Fruit fly (Drosophila melanogaster) whole organism, embryonic: ENCODE results near the gene CG14125.

Experiments
- Adf1 ChIP-seq: fragments of 200-800 bp; sonication (Bioruptor generic); IDR thresholded peaks from 2 replicates; pipeline ENCODE4 v1.3.6; 2022; ENCODE audit warnings: missing biosample characterization, missing genetic modification characterization
- CG11093 ChIP-seq: fragments of 200-800 bp; sonication (Bioruptor generic); IDR thresholded peaks from 3 replicates; pipeline ENCODE4 v1.3.6; 2022; ENCODE audit warnings: missing biosample characterization, missing genetic modification characterization
- CG13296 ChIP-seq: fragments of 200-800 bp; sonication (Bioruptor generic); optimal IDR thresholded peaks from 3 replicates; lab custom pipeline; 2018; ENCODE audit warnings: missing biosample characterization, mild to moderate bottlenecking, missing genetic modification characterization
- CG14667 ChIP-seq: fragments of 200-800 bp; sonication (Bioruptor generic); IDR thresholded peaks from 2 replicates; pipeline ENCODE4 v1.3.6; 2022; ENCODE audit warnings: missing biosample characterization, missing genetic modification characterization
- CG16863 ChIP-seq: fragments of 200-800 bp; sonication (Bioruptor generic); optimal IDR thresholded peaks from 3 replicates; lab custom pipeline; 2016; ENCODE audit warnings: missing biosample characterization, missing genetic modification characterization
- CG17328 ChIP-seq: fragments of 200-800 bp; sonication (Bioruptor generic); IDR thresholded peaks from 2 replicates; pipeline ENCODE4 v1.3.6; 2022; ENCODE audit warnings: missing biosample characterization, missing genetic modification characterization
- CG17829 ChIP-seq: fragments of 200-800 bp; optimal IDR thresholded peaks from 2 replicates; lab custom pipeline; 2019; ENCODE audit warnings: missing biosample characterization, mild to moderate bottlenecking, missing genetic modification characterization, moderate library complexity
- CG18619 ChIP-seq: fragments of 200-800 bp; sonication (Bioruptor generic); optimal IDR thresholded peaks from 3 replicates; lab custom pipeline; 2017; ENCODE audit warnings: missing biosample characterization, mild to moderate bottlenecking, missing genetic modification characterization
- CG2120 ChIP-seq: fragments of 200-800 bp; sonication (Bioruptor generic); optimal IDR thresholded peaks from 3 replicates; lab custom pipeline; 2016; ENCODE audit warnings: missing biosample characterization, missing genetic modification characterization
- CG2199 ChIP-seq: fragments of 200-800 bp; sonication (Bioruptor generic); IDR thresholded peaks from 3 replicates; pipeline ENCODE4 v1.3.6; 2022; ENCODE audit warnings: missing biosample characterization, missing genetic modification characterization
- CG2875 ChIP-seq: fragments of 200-800 bp; sonication (Bioruptor generic); optimal IDR thresholded peaks from 2 replicates; lab custom pipeline; 2017; ENCODE audit warnings: missing biosample characterization, mild to moderate bottlenecking, missing genetic modification characterization, missing genetic modification reagents
- CG30403 ChIP-seq: fragments of 200-800 bp; sonication (Bioruptor generic); optimal IDR thresholded peaks from 3 replicates; lab custom pipeline; 2016; ENCODE audit warnings: missing biosample characterization, missing genetic modification characterization
- CG32532 ChIP-seq: fragments of 200-800 bp; sonication (Bioruptor generic); IDR thresholded peaks from 2 replicates; pipeline ENCODE4 v1.3.6; 2022; ENCODE audit warnings: missing biosample characterization, missing genetic modification characterization
- CG3407 ChIP-seq: fragments of 200-800 bp; sonication (Bioruptor generic); optimal IDR thresholded peaks from 2 replicates; lab custom pipeline; 2018; ENCODE audit warnings: missing biosample characterization, mild to moderate bottlenecking, missing genetic modification characterization
- CG3838 ChIP-seq: fragments of 200-800 bp; sonication (Bioruptor generic); optimal IDR thresholded peaks from 3 replicates; lab custom pipeline; 2016; ENCODE audit warnings: missing biosample characterization, missing genetic modification characterization
- CG7928 ChIP-seq: fragments of 200-800 bp; sonication (Bioruptor generic); optimal IDR thresholded peaks from 2 replicates; lab custom pipeline; 2017; ENCODE audit warnings: missing biosample characterization, mild to moderate bottlenecking, missing genetic modification characterization
- CG8281 ChIP-seq: fragments of 200-800 bp; sonication (Bioruptor generic); optimal IDR thresholded peaks from 2 replicates; lab custom pipeline; 2018; ENCODE audit warnings: missing biosample characterization, mild to moderate bottlenecking, missing genetic modification characterization, moderate library complexity
- CG8359 ChIP-seq: fragments of 200-800 bp; sonication (Bioruptor generic); optimal IDR thresholded peaks from 2 replicates; lab custom pipeline; 2017; ENCODE audit warnings: missing biosample characterization, mild to moderate bottlenecking, missing genetic modification characterization, borderline replicate concordance
- CG9609 ChIP-seq: fragments of 200-800 bp; sonication (Bioruptor generic); optimal IDR thresholded peaks from 3 replicates; lab custom pipeline; 2016; ENCODE audit warnings: missing biosample characterization, missing genetic modification characterization
- CTCF ChIP-seq: fragments of 200-800 bp; sonication (Bioruptor generic); optimal IDR thresholded peaks from 2 replicates; lab custom pipeline; 2017; ENCODE audit warnings: missing biosample characterization, mild to moderate bottlenecking, missing genetic modification characterization, moderate library complexity
- Dll ChIP-seq: fragments of 200-800 bp; sonication (Bioruptor generic); IDR thresholded peaks from 4 replicates; pipeline ENCODE4 v1.3.6; 2022; ENCODE audit warnings: missing biosample characterization, missing genetic modification characterization; ENCODE audit not compliant: partially characterized antibody
- E2f2 ChIP-seq: fragments of 200-800 bp; sonication (Bioruptor generic); IDR thresholded peaks from 2 replicates; pipeline ENCODE4 v1.3.6; 2022; ENCODE audit warnings: missing biosample characterization, missing genetic modification characterization
- GATAe ChIP-seq: fragments of 200-800 bp; sonication (Bioruptor generic); conservative IDR thresholded peaks from 2 replicates; pipeline ENCODE4 v1.3.6; 2022; ENCODE audit warnings: missing biosample characterization, missing genetic modification characterization
- H2.0 ChIP-seq: fragments of 200-800 bp; sonication (Bioruptor generic); IDR thresholded peaks from 2 replicates; pipeline ENCODE4 v1.3.6; 2022; ENCODE audit warnings: missing biosample characterization, missing genetic modification characterization
- HLH4C ChIP-seq: fragments of 200-800 bp; sonication (Bioruptor generic); IDR thresholded peaks from 3 replicates; pipeline ENCODE4 v1.3.6; 2022; ENCODE audit warnings: missing biosample characterization, missing genetic modification characterization; ENCODE audit not compliant: partially characterized antibody
- Hand ChIP-seq: fragments of 200-800 bp; sonication (Bioruptor generic); optimal IDR thresholded peaks from 2 replicates; lab custom pipeline; 2017; ENCODE audit warnings: mild to moderate bottlenecking, missing biosample characterization, missing genetic modification reagents, missing genetic modification characterization
- Hr3 ChIP-seq: fragments of 200-800 bp; sonication (Bioruptor generic); optimal IDR thresholded peaks from 3 replicates; lab custom pipeline; 2016; ENCODE audit warnings: missing biosample characterization, missing genetic modification characterization
- Jarid2 ChIP-seq: fragments of 200-800 bp; sonication (Bioruptor generic); optimal IDR thresholded peaks from 3 replicates; lab custom pipeline; 2017; ENCODE audit warnings: mild to moderate bottlenecking, missing biosample characterization, missing genetic modification reagents, missing genetic modification characterization
- Lhr ChIP-seq: fragments of 200-800 bp; sonication (Bioruptor generic); optimal IDR thresholded peaks from 3 replicates; lab custom pipeline; 2017; ENCODE audit warnings: mild to moderate bottlenecking, missing biosample characterization, missing genetic modification reagents, missing genetic modification characterization
- Max ChIP-seq: fragments of 200-800 bp; sonication (Bioruptor generic); optimal IDR thresholded peaks from 2 replicates; lab custom pipeline; 2016; ENCODE audit warnings: missing biosample characterization, mild to moderate bottlenecking, missing genetic modification characterization
- Oaz ChIP-seq: fragments of 200-800 bp; sonication (Bioruptor generic); IDR thresholded peaks from 2 replicates; pipeline ENCODE4 v1.3.6; 2022; ENCODE audit warnings: missing biosample characterization, missing genetic modification characterization
- ac ChIP-seq: fragments of 200-800 bp; sonication (Bioruptor generic); optimal IDR thresholded peaks from 3 replicates; lab custom pipeline; 2017; ENCODE audit warnings: missing biosample characterization, mild to moderate bottlenecking, missing genetic modification characterization
- ap ChIP-seq: fragments of 200-800 bp; sonication (Bioruptor generic); IDR thresholded peaks from 2 replicates; pipeline ENCODE4 v1.3.6; 2022; ENCODE audit warnings: missing biosample characterization, missing genetic modification characterization
- ato ChIP-seq: fragments of 200-800 bp; sonication (Bioruptor generic); IDR thresholded peaks from 2 replicates; pipeline ENCODE4 v1.3.6; 2022; ENCODE audit warnings: missing biosample characterization, missing genetic modification characterization; ENCODE audit not compliant: partially characterized antibody
- cas ChIP-seq: fragments of 200-800 bp; sonication (Bioruptor generic); IDR thresholded peaks from 2 replicates; pipeline ENCODE4 v1.3.6; 2022; ENCODE audit warnings: missing biosample characterization, missing genetic modification characterization
- chinmo ChIP-seq: fragments of 200-800 bp; sonication (Bioruptor generic); IDR thresholded peaks from 4 replicates; pipeline ENCODE4 v1.3.6; 2022; ENCODE audit warnings: missing biosample characterization, missing genetic modification characterization; ENCODE audit not compliant: partially characterized antibody
- da ChIP-seq: fragments of 200-800 bp; sonication (Bioruptor generic); optimal IDR thresholded peaks from 2 replicates; lab custom pipeline; 2016; ENCODE audit warnings: missing biosample characterization, missing genetic modification characterization
- dati ChIP-seq: fragments of 200-800 bp; sonication (Bioruptor generic); IDR thresholded peaks from 2 replicates; pipeline ENCODE4 v1.3.6; 2022; ENCODE audit warnings: missing biosample characterization, missing genetic modification characterization
- dpn ChIP-seq, 2 experiments: fragments of 200-800 bp; sonication (Bioruptor generic); optimal IDR thresholded peaks; 3 replicates each; lab custom pipeline; 2016; ENCODE audit warnings: missing biosample characterization in 2 of 2, missing genetic modification characterization in 2 of 2
- fd96Cb ChIP-seq: fragments of 200-800 bp; sonication (Bioruptor generic); optimal IDR thresholded peaks from 2 replicates; lab custom pipeline; 2018; ENCODE audit warnings: missing biosample characterization, mild to moderate bottlenecking, missing genetic modification characterization, moderate library complexity
- fu2 ChIP-seq: fragments of 200-800 bp; sonication (Bioruptor generic); optimal IDR thresholded peaks from 2 replicates; lab custom pipeline; 2016; ENCODE audit warnings: missing biosample characterization, missing genetic modification characterization
- kay ChIP-seq: fragments of 200-800 bp; sonication (Bioruptor generic); optimal IDR thresholded peaks from 2 replicates; lab custom pipeline; 2016; ENCODE audit warnings: missing biosample characterization, missing genetic modification characterization
- knrl ChIP-seq: fragments of 200-800 bp; sonication (Bioruptor generic); IDR thresholded peaks from 3 replicates; pipeline ENCODE4 v1.3.6; 2022; ENCODE audit warnings: missing biosample characterization, missing genetic modification characterization; ENCODE audit not compliant: partially characterized antibody
- maf-S ChIP-seq: fragments of 200-800 bp; sonication (Bioruptor generic); optimal IDR thresholded peaks from 2 replicates; lab custom pipeline; 2016; ENCODE audit warnings: missing biosample characterization, missing genetic modification characterization
- prd ChIP-seq, 3 experiments: fragments of >200 bp in 2 of 3; fragments of 200-800 bp in 1 of 3; sonication (Bioruptor generic) in 1 of 3; optimal IDR thresholded peaks in 2 of 3; IDR thresholded peaks in 1 of 3; 2 replicates in 2 of 3; 3 replicates in 1 of 3; pipeline versions ENCODE4 v1.3.6 to Lab custom; 2017 to 2022; ENCODE audit warnings: missing biosample characterization in 1 of 3, missing genetic modification characterization in 1 of 3
- sima ChIP-seq: fragments of 200-800 bp; sonication (Bioruptor generic); optimal IDR thresholded peaks from 2 replicates; lab custom pipeline; 2016; ENCODE audit warnings: missing biosample characterization, missing genetic modification characterization
- slp2 ChIP-seq: fragments of 200-800 bp; sonication (Bioruptor generic); optimal IDR thresholded peaks from 2 replicates; lab custom pipeline; 2016; ENCODE audit warnings: missing biosample characterization, missing genetic modification characterization
- zen ChIP-seq: fragments of 200-800 bp; sonication (Bioruptor generic); optimal IDR thresholded peaks from 3 replicates; lab custom pipeline; 2018; ENCODE audit warnings: missing biosample characterization, mild to moderate bottlenecking, missing genetic modification characterization, moderate library complexity

The CG14125 gene

DNA sequence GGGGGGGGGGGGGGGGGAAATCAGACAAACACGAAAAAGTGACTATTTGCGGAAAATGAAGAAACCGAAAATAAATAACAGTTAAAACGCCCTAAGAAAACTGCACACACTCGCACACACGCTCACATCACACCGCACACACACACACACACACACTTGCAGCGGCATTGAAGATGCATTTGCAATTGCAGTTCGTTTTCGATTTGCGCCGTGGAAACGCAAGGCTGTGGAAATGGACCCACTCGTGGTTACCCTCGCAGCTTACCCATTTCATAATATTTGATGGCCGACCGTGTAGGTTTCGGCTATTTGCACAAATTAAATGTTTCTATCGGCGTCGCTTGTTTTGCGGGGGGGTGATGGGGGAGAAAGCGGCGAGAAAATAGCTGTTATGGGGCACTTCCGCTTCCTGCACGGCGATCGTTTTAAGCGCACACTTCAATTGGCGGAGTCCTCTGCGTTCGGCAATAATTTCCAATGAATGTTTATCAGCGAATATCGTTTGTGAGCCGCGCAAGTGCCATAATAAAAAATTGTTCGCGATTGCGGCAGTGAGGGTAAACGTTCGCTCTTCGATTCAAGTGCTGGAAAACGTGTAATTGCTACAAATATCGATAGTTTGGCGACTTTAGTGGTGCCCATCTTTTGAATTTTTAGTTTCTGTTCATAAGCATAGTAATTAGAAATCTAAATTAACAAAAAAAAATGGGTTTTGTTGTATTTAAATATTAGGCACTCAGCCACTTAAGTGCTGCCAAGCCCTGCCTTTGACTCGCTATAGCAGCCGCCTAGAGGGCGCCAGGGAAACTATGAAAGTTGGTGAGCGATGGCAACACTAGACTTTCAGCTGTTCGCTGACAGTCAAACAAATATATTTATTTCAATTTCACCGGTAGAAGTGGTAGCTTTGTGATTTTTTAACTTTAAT is 27.9 kb downstream of the CG14125 start, which contains the start of the genes Pop2 and CG6928 (continued):
- peak; percentile 71 for TF ChIP-seq zen (tag; lab: Kevin White, UChicago)
- TF ChIP-seq ac (GFP tag; lab: Kevin White, UChicago): peak; percentile 21
- peak; percentile 80 for TF ChIP-seq slp2
- peak; percentile 68; the same call in 1 of the 2 replicates for TF ChIP-seq ap (GFP tag; lab: Robert Waterston, UW)
- peak; percentile 77 for TF ChIP-seq Max (GFP tag; lab: Kevin White, UChicago)
- peak; percentile 86 for TF ChIP-seq CG30403 (GFP tag; lab: Kevin White, UChicago)
- peak; percentile 83 for TF ChIP-seq Hr3 (GFP tag; lab: Kevin White, UChicago)
- peak; percentile 75 for TF ChIP-seq CG32532 (GFP tag; lab: Robert Waterston, UW)
- TF ChIP-seq CG7928 (GFP tag; lab: Kevin White, UChicago): peak; percentile 79
- TF ChIP-seq H2.0 (GFP tag; lab: Robert Waterston, UW): peak; percentile 60
- peak; percentile 51 for TF ChIP-seq Adf1 (GFP tag; lab: Robert Waterston, UW)
- peak; percentile 79 to 88 for TF ChIP-seq dpn (GFP tag; optimal IDR thresholded peaks at IDR 0.05; lab: Kevin White, UChicago)
- peak; percentile 83 for TF ChIP-seq CG9609
- TF ChIP-seq CG14667 (GFP tag; lab: Robert Waterston, UW): peak; percentile 56
- peak; percentile 83 for TF ChIP-seq fu2 (GFP tag; lab: Kevin White, UChicago)
- TF ChIP-seq CG11093 (GFP tag; lab: Robert Waterston, UW): peak; percentile 48; the same call in 2 of the 3 replicates
- TF ChIP-seq Dll (GFP tag; lab: Robert Waterston, UW): peak; percentile 95
- peak; percentile 97 for TF ChIP-seq CTCF (GFP tag; lab: Kevin White, UChicago)
- TF ChIP-seq CG13296 (GFP tag; lab: Kevin White, UChicago): no peak
- TF ChIP-seq fd96Cb (tag; lab: Kevin White, UChicago): peak; percentile 52
- no peak for TF ChIP-seq CG2875 (GFP tag; lab: Kevin White, UChicago)
- peak; percentile 24 for TF ChIP-seq sima
- TF ChIP-seq chinmo (GFP tag; lab: Robert Waterston, UW): peak; percentile 82
- TF ChIP-seq maf-S (GFP tag; lab: Kevin White, UChicago): peak; percentile 82
- TF ChIP-seq kay (GFP tag; lab: Kevin White, UChicago): peak; percentile 64
- TF ChIP-seq GATAe: no peak
- peak; percentile 58 for TF ChIP-seq CG17829
- TF ChIP-seq CG18619 (GFP tag; lab: Kevin White, UChicago): peak; percentile 29
- no peak for TF ChIP-seq CG3838
- TF ChIP-seq CG17328 (GFP tag; lab: Robert Waterston, UW): peak; percentile 69
- peak; percentile 90 for TF ChIP-seq knrl (GFP tag; lab: Robert Waterston, UW)
- TF ChIP-seq prd (optimal IDR thresholded peaks at IDR 0.05; lab: Kevin White, UChicago): no peak
- peak; percentile 80 for TF ChIP-seq prd (GFP tag; IDR thresholded peaks at IDR 0.05; lab: Robert Waterston, UW)
- TF ChIP-seq HLH4C (GFP tag; lab: Robert Waterston, UW): peak; percentile 74
- TF ChIP-seq Hand (GFP tag; lab: Kevin White, UChicago): no peak
- peak; percentile 91 for TF ChIP-seq Lhr
- TF ChIP-seq CG3407 (GFP tag; lab: Kevin White, UChicago): peak; percentile 54
- TF ChIP-seq da: peak; percentile 42
- peak; percentile 90 for TF ChIP-seq CG2120 (GFP tag; lab: Kevin White, UChicago)
- peak; percentile 76; the same call in 1 of the 2 replicates for TF ChIP-seq ato
- TF ChIP-seq Jarid2: peak; percentile 11
- no peak for TF ChIP-seq Oaz
- TF ChIP-seq cas: peak; percentile 32; the same call in 1 of the 2 replicates
- TF ChIP-seq dati (GFP tag; lab: Robert Waterston, UW): no peak
- TF ChIP-seq CG16863 (GFP tag; lab: Kevin White, UChicago): peak; percentile 66
- peak; percentile 79 for TF ChIP-seq E2f2 (GFP tag; lab: Robert Waterston, UW)
- TF ChIP-seq CG2199: 0 out of 3 replicates have a peak, but pooled peaks have one; percentile 47
- TF ChIP-seq CG8359 (GFP tag; lab: Kevin White, UChicago): peak; percentile 44
- TF ChIP-seq CG8281: no peak
